Fruit fly (Drosophila melanogaster) whole organism, embryonic: ENCODE measurements around the gene Bx42.
A peak's percentile ranks its signal among the peaks of the same experiment; 100 is the strongest.

ENCODE experiments used
- CG12219 ChIP-seq: fragments of 200-800 bp; sonication (Bioruptor generic); optimal IDR thresholded peaks from 3 replicates; lab custom pipeline; 2018; ENCODE audit warnings: missing biosample characterization, mild to moderate bottlenecking, missing genetic modification characterization
- CG12299 ChIP-seq: fragments of 200-800 bp; sonication (Bioruptor generic); optimal IDR thresholded peaks from 2 replicates; lab custom pipeline; 2018; ENCODE audit warnings: missing biosample characterization, mild to moderate bottlenecking, missing genetic modification characterization
- CG15073 ChIP-seq: fragments of 200-800 bp; sonication (Bioruptor generic); optimal IDR thresholded peaks from 2 replicates; lab custom pipeline; 2016; ENCODE audit warnings: missing biosample characterization, missing genetic modification characterization
- CG17612 ChIP-seq: fragments of 200-800 bp; sonication (Bioruptor generic); IDR thresholded peaks from 2 replicates; pipeline ENCODE4 v1.3.6; 2022; ENCODE audit warnings: missing biosample characterization, missing genetic modification characterization
- CG18476 ChIP-seq: fragments of 200-800 bp; sonication (Bioruptor generic); optimal IDR thresholded peaks from 2 replicates; lab custom pipeline; 2016; ENCODE audit warnings: missing biosample characterization, mild to moderate bottlenecking, missing genetic modification characterization
- CG2120 ChIP-seq: fragments of 200-800 bp; sonication (Bioruptor generic); optimal IDR thresholded peaks from 3 replicates; lab custom pipeline; 2016; ENCODE audit warnings: missing biosample characterization, missing genetic modification characterization
- CG2129 ChIP-seq: fragments of 200-800 bp; sonication (Bioruptor generic); IDR thresholded peaks from 2 replicates; pipeline ENCODE4 v1.3.6; 2022; ENCODE audit warnings: missing biosample characterization, missing genetic modification characterization; ENCODE audit not compliant: partially characterized antibody
- CG2712 ChIP-seq: fragments of 200-800 bp; optimal IDR thresholded peaks from 3 replicates; lab custom pipeline; 2019; ENCODE audit warnings: missing biosample characterization, mild to moderate bottlenecking, missing genetic modification characterization, moderate library complexity
- CG2875 ChIP-seq: fragments of 200-800 bp; sonication (Bioruptor generic); optimal IDR thresholded peaks from 2 replicates; lab custom pipeline; 2017; ENCODE audit warnings: missing biosample characterization, mild to moderate bottlenecking, missing genetic modification characterization, missing genetic modification reagents
- CG32532 ChIP-seq: fragments of 200-800 bp; sonication (Bioruptor generic); IDR thresholded peaks from 2 replicates; pipeline ENCODE4 v1.3.6; 2022; ENCODE audit warnings: missing biosample characterization, missing genetic modification characterization
- CG33557 ChIP-seq: fragments of 200-800 bp; sonication (Bioruptor generic); optimal IDR thresholded peaks from 2 replicates; lab custom pipeline; 2019; ENCODE audit warnings: missing biosample characterization, mild to moderate bottlenecking, missing genetic modification characterization, moderate library complexity
- CG4424 ChIP-seq: fragments of 200-800 bp; sonication (Bioruptor generic); optimal IDR thresholded peaks from 3 replicates; lab custom pipeline; 2016; ENCODE audit warnings: missing biosample characterization, missing genetic modification characterization
- CG6254 ChIP-seq: fragments of 200-800 bp; sonication (Bioruptor generic); optimal IDR thresholded peaks from 3 replicates; lab custom pipeline; 2017; ENCODE audit warnings: mild to moderate bottlenecking, missing biosample characterization, missing genetic modification reagents, missing genetic modification characterization
- CG9727 ChIP-seq: fragments of 200-800 bp; sonication (Bioruptor generic); optimal IDR thresholded peaks from 3 replicates; lab custom pipeline; 2017; ENCODE audit warnings: missing biosample characterization, mild to moderate bottlenecking, missing genetic modification characterization
- CoRest ChIP-seq: fragments of 200-800 bp; sonication (Bioruptor generic); optimal IDR thresholded peaks from 3 replicates; lab custom pipeline; 2018; ENCODE audit warnings: missing biosample characterization, mild to moderate bottlenecking, missing genetic modification characterization, moderate library complexity
- Doc2 ChIP-seq: fragments of 200-800 bp; sonication (Bioruptor generic); IDR thresholded peaks from 2 replicates; pipeline ENCODE4 v1.3.6; 2022; ENCODE audit warnings: missing biosample characterization, missing genetic modification characterization
- Doc3 ChIP-seq: fragments of 200-800 bp; sonication (Bioruptor generic); IDR thresholded peaks from 3 replicates; pipeline ENCODE4 v1.3.6; 2022; ENCODE audit warnings: missing biosample characterization, missing genetic modification characterization; ENCODE audit not compliant: partially characterized antibody
- Dp ChIP-seq: fragments of 200-800 bp; sonication (Bioruptor generic); optimal IDR thresholded peaks from 2 replicates; lab custom pipeline; 2018; ENCODE audit warnings: missing biosample characterization, mild to moderate bottlenecking, missing genetic modification characterization, moderate library complexity
- ERR ChIP-seq: fragments of 200-800 bp; sonication (Bioruptor generic); optimal IDR thresholded peaks from 2 replicates; lab custom pipeline; 2016; ENCODE audit warnings: missing biosample characterization, missing genetic modification characterization
- Elba2 ChIP-seq: fragments of 200-800 bp; sonication (Bioruptor generic); optimal IDR thresholded peaks from 3 replicates; lab custom pipeline; 2016; ENCODE audit warnings: missing biosample characterization, missing genetic modification characterization
- H2.0 ChIP-seq: fragments of 200-800 bp; sonication (Bioruptor generic); IDR thresholded peaks from 2 replicates; pipeline ENCODE4 v1.3.6; 2022; ENCODE audit warnings: missing biosample characterization, missing genetic modification characterization
- Lim3 ChIP-seq: fragments of 200-800 bp; sonication (Bioruptor generic); IDR thresholded peaks from 2 replicates; pipeline ENCODE4 v1.3.6; 2022; ENCODE audit warnings: missing biosample characterization, missing genetic modification characterization
- NC2α ChIP-seq: fragments of 200-800 bp; sonication (Bioruptor generic); optimal IDR thresholded peaks from 2 replicates; lab custom pipeline; 2016; ENCODE audit warnings: missing biosample characterization, missing genetic modification characterization
- Nf-YA ChIP-seq: fragments of 200-800 bp; sonication (Bioruptor generic); IDR thresholded peaks from 2 replicates; pipeline ENCODE4 v1.3.6; 2022; ENCODE audit warnings: missing biosample characterization, missing genetic modification characterization
- NfI ChIP-seq: fragments of 200-800 bp; sonication (Bioruptor generic); optimal IDR thresholded peaks from 3 replicates; lab custom pipeline; 2018; ENCODE audit warnings: missing biosample characterization, mild to moderate bottlenecking, missing genetic modification characterization, moderate library complexity
- Oaz ChIP-seq: fragments of 200-800 bp; sonication (Bioruptor generic); IDR thresholded peaks from 2 replicates; pipeline ENCODE4 v1.3.6; 2022; ENCODE audit warnings: missing biosample characterization, missing genetic modification characterization
- Pdp1 ChIP-seq, 2 experiments: fragments of 200-800 bp; sonication (Bioruptor generic); optimal IDR thresholded peaks; 3 replicates each; lab custom pipeline; 2016; ENCODE audit warnings: missing biosample characterization in 2 of 2, missing genetic modification characterization in 2 of 2, mild to moderate bottlenecking in 1 of 2, moderate library complexity in 1 of 2
- Rfx ChIP-seq: fragments of 200-800 bp; sonication (Bioruptor generic); IDR thresholded peaks from 2 replicates; pipeline ENCODE4 v1.3.6; 2022; ENCODE audit warnings: missing biosample characterization, missing genetic modification characterization
- Scr ChIP-seq: fragments of 200-800 bp; sonication (Bioruptor generic); IDR thresholded peaks from 2 replicates; pipeline ENCODE4 v1.3.6; 2022; ENCODE audit warnings: missing biosample characterization, missing genetic modification characterization; ENCODE audit not compliant: partially characterized antibody
- Taf1 ChIP-seq: fragments of 200-800 bp; sonication (Bioruptor generic); IDR thresholded peaks from 2 replicates; pipeline ENCODE4 v1.3.6; 2022; ENCODE audit warnings: missing biosample characterization, missing genetic modification characterization
- Tbp ChIP-seq: fragments of >200 bp; optimal IDR thresholded peaks from 2 replicates; lab custom pipeline; 2018; ENCODE audit warnings: missing biosample characterization, missing genetic modification characterization
- aop ChIP-seq: fragments of 200-800 bp; sonication (Bioruptor generic); IDR thresholded peaks from 2 replicates; pipeline ENCODE4 v1.3.6; 2022; ENCODE audit warnings: missing biosample characterization, missing genetic modification characterization
- chm ChIP-seq: fragments of 200-800 bp; sonication (Bioruptor generic); IDR thresholded peaks from 2 replicates; pipeline ENCODE4 v1.3.6; 2022; ENCODE audit warnings: missing biosample characterization, missing genetic modification characterization
- ci ChIP-seq: fragments of 200-800 bp; sonication (Bioruptor generic); IDR thresholded peaks from 3 replicates; pipeline ENCODE4 v1.3.6; 2022; ENCODE audit warnings: missing biosample characterization, missing genetic modification characterization
- disco-r ChIP-seq: fragments of 200-800 bp; sonication (Bioruptor generic); optimal IDR thresholded peaks from 2 replicates; lab custom pipeline; 2016; ENCODE audit warnings: missing biosample characterization, missing genetic modification characterization
- dysf ChIP-seq: fragments of 200-800 bp; sonication (Bioruptor generic); IDR thresholded peaks from 3 replicates; pipeline ENCODE4 v1.3.6; 2022; ENCODE audit warnings: missing biosample characterization, missing genetic modification characterization
- kni ChIP-seq: fragments of 200-800 bp; sonication (Bioruptor generic); optimal IDR thresholded peaks from 3 replicates; lab custom pipeline; 2017; ENCODE audit warnings: mild to moderate bottlenecking, missing biosample characterization, missing genetic modification reagents, missing genetic modification characterization
- luna ChIP-seq: fragments of 200-800 bp; sonication (Bioruptor generic); optimal IDR thresholded peaks from 2 replicates; lab custom pipeline; 2016; ENCODE audit warnings: missing biosample characterization, missing genetic modification characterization
- maf-S ChIP-seq: fragments of 200-800 bp; sonication (Bioruptor generic); optimal IDR thresholded peaks from 2 replicates; lab custom pipeline; 2016; ENCODE audit warnings: missing biosample characterization, missing genetic modification characterization
- nau ChIP-seq: fragments of 200-800 bp; sonication (Bioruptor generic); optimal IDR thresholded peaks from 3 replicates; lab custom pipeline; 2017; ENCODE audit warnings: missing biosample characterization, mild to moderate bottlenecking, missing genetic modification characterization, missing genetic modification reagents
- nom ChIP-seq: fragments of 200-800 bp; sonication (Bioruptor generic); optimal IDR thresholded peaks from 2 replicates; lab custom pipeline; 2017; ENCODE audit warnings: missing biosample characterization, missing genetic modification characterization, mild to moderate bottlenecking, moderate library complexity, missing genetic modification reagents
- pan ChIP-seq, 4 experiments: fragments of >200 bp in 3 of 4; fragments of 200-800 bp in 1 of 4; sonication (Bioruptor generic) in 1 of 4; optimal IDR thresholded peaks in 3 of 4; IDR thresholded peaks in 1 of 4; 2 replicates each; pipeline versions ENCODE4 v1.3.6 to Lab custom; 2017 to 2022; ENCODE audit warnings: missing biosample characterization in 2 of 4, missing genetic modification characterization in 2 of 4, mixed read lengths in 1 of 4
- pita ChIP-seq: fragments of 200-800 bp; sonication (Bioruptor generic); optimal IDR thresholded peaks from 2 replicates; lab custom pipeline; 2017; ENCODE audit warnings: missing biosample characterization, mild to moderate bottlenecking, missing genetic modification characterization
- scrt ChIP-seq: fragments of 200-800 bp; sonication (Bioruptor generic); optimal IDR thresholded peaks from 2 replicates; lab custom pipeline; 2018; ENCODE audit warnings: missing biosample characterization, mild to moderate bottlenecking, missing genetic modification characterization, moderate library complexity
- shn ChIP-seq: fragments of 200-800 bp; sonication (Bioruptor generic); optimal IDR thresholded peaks from 3 replicates; lab custom pipeline; 2016; ENCODE audit warnings: missing biosample characterization, missing genetic modification characterization
- slbo ChIP-seq: fragments of 200-800 bp; sonication (Bioruptor generic); IDR thresholded peaks from 2 replicates; pipeline ENCODE4 v1.3.6; 2022; ENCODE audit warnings: missing biosample characterization, missing genetic modification characterization
- tio ChIP-seq: fragments of 200-800 bp; sonication (Bioruptor generic); optimal IDR thresholded peaks from 2 replicates; lab custom pipeline; 2017; ENCODE audit warnings: missing biosample characterization, missing genetic modification characterization, inconsistent platforms
- trem ChIP-seq: fragments of 200-800 bp; optimal IDR thresholded peaks from 3 replicates; lab custom pipeline; 2019; ENCODE audit warnings: missing biosample characterization, mild to moderate bottlenecking, missing genetic modification characterization, moderate library complexity
- vnd ChIP-seq: fragments of 200-800 bp; sonication (Bioruptor generic); IDR thresholded peaks from 3 replicates; pipeline ENCODE4 v1.3.6; 2022; ENCODE audit warnings: missing biosample characterization, missing genetic modification characterization; ENCODE audit not compliant: partially characterized antibody

Bx42 gene

dm6 chrX:9118961-9119633 is 12.7 kb upstream of the Bx42 start (continued):
- TF ChIP-seq CG12299 (tag; lab: Kevin White, UChicago) (no peak), Elba2 (GFP tag; lab: Kevin White, UChicago) (no peak), pan (optimal IDR thresholded peaks at IDR 0.05; lab: Kevin White, UChicago) (no peak), pan (GFP tag; optimal IDR thresholded peaks at IDR 0.05 in 1 of 2, IDR thresholded peaks at IDR 0.05 in 1 of 2) (no peak), luna (GFP tag; lab: Kevin White, UChicago) (no peak), Rfx (GFP tag; lab: Robert Waterston, UW) (0 out of 2 replicates have a peak, but pooled peaks have one; percentile 15), maf-S (GFP tag; lab: Kevin White, UChicago) (no peak), scrt (peak; percentile 12), Doc2 (no peak), shn (GFP tag; lab: Kevin White, UChicago) (no peak), Oaz (no peak), aop (GFP tag; lab: Robert Waterston, UW) (no peak), trem (tag; lab: Kevin White, UChicago) (peak; percentile 29), disco-r (GFP tag; lab: Kevin White, UChicago) (no peak), tio (GFP tag; lab: Kevin White, UChicago) (no peak), H2.0 (no peak), Dp (no peak), Taf1 (no peak), CoRest (no peak), Pdp1 (GFP tag; optimal IDR thresholded peaks at IDR 0.05; lab: Kevin White, UChicago) (peak; percentile 12 to 17), ERR (GFP tag; lab: Kevin White, UChicago) (no peak), nom (no peak), CG2875 (GFP tag; lab: Kevin White, UChicago) (no peak), CG6254 (no peak), CG32532 (GFP tag; lab: Robert Waterston, UW) (no peak), Scr (GFP tag; lab: Robert Waterston, UW) (no peak), CG2129 (no peak), CG18476 (GFP tag; lab: Kevin White, UChicago) (no peak), ci (peak; percentile 49; the same call in 1 of the 3 replicates), CG2712 (peak; percentile 13), CG17612 (GFP tag; lab: Robert Waterston, UW) (no peak), CG4424 (GFP tag; lab: Kevin White, UChicago) (peak; percentile 54), slbo (GFP tag; lab: Robert Waterston, UW) (no peak), CG15073 (GFP tag; lab: Kevin White, UChicago) (no peak), NfI (GFP tag; lab: Kevin White, UChicago) (no peak), CG12219 (peak; percentile 17), CG33557 (GFP tag; lab: Kevin White, UChicago) (no peak), nau (peak; percentile 49), CG2120 (GFP tag; lab: Kevin White, UChicago) (no peak), NC2α (no peak), kni (no peak), vnd (GFP tag; lab: Robert Waterston, UW) (no peak), Tbp (GFP tag; lab: Kevin White, UChicago) (no peak), chm (GFP tag; lab: Robert Waterston, UW) (0 out of 2 replicates have a peak, but pooled peaks have one; percentile 30), Doc3 (GFP tag; lab: Robert Waterston, UW) (no peak), dysf (GFP tag; lab: Robert Waterston, UW) (peak; percentile 41; the same call in 2 of the 3 replicates), CG9727 (GFP tag; lab: Kevin White, UChicago) (peak; percentile 26), Lim3 (GFP tag; lab: Robert Waterston, UW) (no peak), Nf-YA (GFP tag; lab: Robert Waterston, UW) (no peak), pita (no peak)
